Worm (Caenorhabditis elegans) whole organism, L4 larva: ENCODE results near the gene tdo-2.

Experiments
- T20F7.1 ChIP-seq: fragments of 200-800 bp; sonication (Bioruptor generic); optimal IDR thresholded peaks from 2 replicates; lab custom pipeline; 2018; ENCODE audit warnings: mild to moderate bottlenecking, missing genetic modification characterization, missing compliant biosample characterization
- Y5F2A.4 ChIP-seq: fragments of 200-800 bp; sonication (Bioruptor generic); optimal IDR thresholded peaks from 2 replicates; lab custom pipeline; 2018; ENCODE audit warnings: mild to moderate bottlenecking, missing genetic modification characterization, missing compliant biosample characterization
- aha-1 ChIP-seq: fragments of 150-350 bp; peaks from one replicate; lab custom pipeline; 2014; ENCODE audit warnings: missing biosample characterization, missing genetic modification characterization
- ceh-20 ChIP-seq: fragments of 200-800 bp; sonication (Bioruptor generic); IDR thresholded peaks from 2 replicates; pipeline ENCODE4 v1.3.6; 2022; ENCODE audit warnings: missing genetic modification reagents, missing genetic modification characterization, missing compliant biosample characterization
- ceh-28 ChIP-seq: fragments of 150-350 bp; optimal IDR thresholded peaks from 2 replicates; lab custom pipeline; 2014; ENCODE audit warnings: missing biosample characterization, missing genetic modification reagents, missing genetic modification characterization
- ces-1 ChIP-seq: fragments of 150-350 bp; sonication (generic microtip); optimal IDR thresholded peaks from 4 replicates; lab custom pipeline; 2014; ENCODE audit warnings: missing biosample characterization, missing genetic modification reagents, missing genetic modification characterization
- cey-2 ChIP-seq: sonication (generic microtip); optimal IDR thresholded peaks from 3 replicates; lab custom pipeline; 2017; ENCODE audit warnings: missing genetic modification characterization, mild to moderate bottlenecking, missing compliant biosample characterization, antibody characterized with exemption, borderline replicate concordance; ENCODE audit not compliant: insufficient read depth
- ctbp-1 ChIP-seq: fragments of 200-800 bp; sonication (Bioruptor generic); IDR thresholded peaks from 2 replicates; pipeline ENCODE4 v1.3.6; 2022; ENCODE audit warnings: missing genetic modification reagents, missing genetic modification characterization, missing compliant biosample characterization
- dmd-6 ChIP-seq: fragments of 200-800 bp; sonication (Bioruptor generic); IDR thresholded peaks from 2 replicates; pipeline ENCODE4 v1.3.6; 2022; ENCODE audit warnings: missing genetic modification reagents, missing genetic modification characterization, missing compliant biosample characterization
- dpl-1 ChIP-seq: fragments of 150-350 bp; optimal IDR thresholded peaks from 2 replicates; lab custom pipeline; 2014; ENCODE audit warnings: missing biosample characterization, missing genetic modification reagents, missing genetic modification characterization
- dve-1 ChIP-seq: sonication (generic microtip); optimal IDR thresholded peaks from 2 replicates; lab custom pipeline; 2017; ENCODE audit warnings: antibody characterized with exemption, mild to moderate bottlenecking, missing genetic modification characterization, missing compliant biosample characterization; ENCODE audit not compliant: insufficient read depth
- hlh-11 ChIP-seq: fragments of 200-800 bp; sonication (Bioruptor generic); optimal IDR thresholded peaks from 2 replicates; lab custom pipeline; 2018; ENCODE audit warnings: mild to moderate bottlenecking, missing genetic modification characterization, missing compliant biosample characterization
- hlh-30 ChIP-seq: sonication (generic microtip); optimal IDR thresholded peaks from 2 replicates; lab custom pipeline; 2017; ENCODE audit warnings: antibody characterized with exemption, mild to moderate bottlenecking, missing genetic modification characterization, missing compliant biosample characterization; ENCODE audit not compliant: insufficient read depth
- hmg-1.1 ChIP-seq: fragments of 200-800 bp; sonication (Bioruptor generic); IDR thresholded peaks from 2 replicates; pipeline ENCODE4 v1.3.6; 2022; ENCODE audit warnings: missing genetic modification reagents, missing genetic modification characterization, missing compliant biosample characterization
- jun-1 ChIP-seq: fragments of 150-350 bp; optimal IDR thresholded peaks from 2 replicates; lab custom pipeline; 2014; ENCODE audit warnings: missing biosample characterization, missing genetic modification reagents, missing genetic modification characterization
- lin-1 ChIP-seq: fragments of 200-800 bp; sonication (Bioruptor generic); IDR thresholded peaks from 2 replicates; pipeline ENCODE4 v1.3.6; 2022; ENCODE audit warnings: missing genetic modification reagents, missing genetic modification characterization, missing compliant biosample characterization
- lsy-2 ChIP-seq, 2 experiments: fragments of 150-350 bp in 1 of 2; sonication (generic microtip) in 1 of 2; optimal IDR thresholded peaks; 2 replicates each; lab custom pipeline; 2014 to 2017; ENCODE audit warnings: missing biosample characterization in 2 of 2, missing genetic modification characterization in 2 of 2
- madf-5 ChIP-seq, 2 experiments: fragments of 200-800 bp; sonication (Bioruptor generic); IDR thresholded peaks; 2 replicates each; pipeline ENCODE4 v1.3.6; 2022; ENCODE audit warnings: missing compliant biosample characterization in 2 of 2, missing genetic modification characterization in 2 of 2
- mdl-1 ChIP-seq, 2 experiments: fragments of 150-350 bp in 1 of 2; sonication (generic microtip) in 1 of 2; optimal IDR thresholded peaks; 2 replicates each; lab custom pipeline; 2014 to 2017; ENCODE audit warnings: missing biosample characterization in 2 of 2, missing genetic modification characterization in 2 of 2
- mdt-29 ChIP-seq: fragments of 200-800 bp; sonication (Bioruptor generic); IDR thresholded peaks from 2 replicates; pipeline ENCODE4 v1.3.6; 2022; ENCODE audit warnings: missing genetic modification reagents, missing genetic modification characterization, missing compliant biosample characterization
- mep-1 ChIP-seq: fragments of 150-350 bp; sonication (generic microtip); optimal IDR thresholded peaks from 3 replicates; lab custom pipeline; 2014; ENCODE audit warnings: missing biosample characterization, missing genetic modification characterization
- mxl-2 ChIP-seq: fragments of 200-800 bp; sonication (Bioruptor generic); conservative IDR thresholded peaks from 2 replicates; pipeline ENCODE4 v1.3.6; 2022; ENCODE audit warnings: missing genetic modification reagents, missing genetic modification characterization, missing compliant biosample characterization
- mxl-3 ChIP-seq: fragments of 200-800 bp; sonication (Bioruptor generic); optimal IDR thresholded peaks from 2 replicates; lab custom pipeline; 2018; ENCODE audit warnings: mild to moderate bottlenecking, missing genetic modification characterization, missing compliant biosample characterization
- nhr-111 ChIP-seq: fragments of 200-800 bp; sonication (Bioruptor generic); optimal IDR thresholded peaks from 2 replicates; lab custom pipeline; 2018; ENCODE audit warnings: mild to moderate bottlenecking, missing genetic modification characterization, missing compliant biosample characterization
- nhr-25 ChIP-seq: sonication (generic microtip); optimal IDR thresholded peaks from 2 replicates; lab custom pipeline; 2017; ENCODE audit warnings: missing genetic modification characterization, mild to moderate bottlenecking, missing compliant biosample characterization, antibody characterized with exemption, moderate library complexity, borderline replicate concordance; ENCODE audit not compliant: insufficient read depth
- nhr-28 ChIP-seq: fragments of 150-350 bp; optimal IDR thresholded peaks from 2 replicates; lab custom pipeline; 2014; ENCODE audit warnings: missing biosample characterization, missing genetic modification characterization
- nhr-48 ChIP-seq: sonication (generic microtip); optimal IDR thresholded peaks from 2 replicates; lab custom pipeline; 2016; ENCODE audit warnings: mild to moderate bottlenecking, missing genetic modification characterization, missing compliant biosample characterization
- nhr-6 ChIP-seq: fragments of 150-350 bp; optimal IDR thresholded peaks from 2 replicates; lab custom pipeline; 2014; ENCODE audit warnings: missing biosample characterization, missing genetic modification characterization
- nhr-77 ChIP-seq: fragments of 150-350 bp; optimal IDR thresholded peaks from 2 replicates; lab custom pipeline; 2014; ENCODE audit warnings: missing biosample characterization, missing genetic modification characterization
- pha-4 ChIP-seq, 2 experiments: fragments of 150-350 bp in 1 of 2; fragments of 200-800 bp in 1 of 2; sonication (Bioruptor generic) in 1 of 2; IDR thresholded peaks in 1 of 2; optimal IDR thresholded peaks in 1 of 2; 2 replicates each; pipeline versions ENCODE4 v1.3.6 to Lab custom; 2014 to 2022; ENCODE audit warnings: missing genetic modification characterization in 2 of 2, missing genetic modification reagents in 2 of 2, missing biosample characterization in 1 of 2, missing compliant biosample characterization in 1 of 2
- php-3 ChIP-seq: fragments of 200-800 bp; sonication (Bioruptor generic); IDR thresholded peaks from 2 replicates; pipeline ENCODE4 v1.3.6; 2022; ENCODE audit warnings: missing genetic modification reagents, missing genetic modification characterization, missing compliant biosample characterization
- saeg-2 ChIP-seq: fragments of 200-800 bp; sonication (Bioruptor generic); IDR thresholded peaks from 2 replicates; pipeline ENCODE4 v1.3.6; 2022; ENCODE audit warnings: missing genetic modification reagents, missing genetic modification characterization, missing compliant biosample characterization
- sdz-12 ChIP-seq: fragments of 200-800 bp; sonication (Bioruptor generic); optimal IDR thresholded peaks from 2 replicates; lab custom pipeline; 2018; ENCODE audit warnings: mild to moderate bottlenecking, missing genetic modification characterization, missing compliant biosample characterization
- skn-1 ChIP-seq: fragments of 150-350 bp; optimal IDR thresholded peaks from 2 replicates; lab custom pipeline; 2014; ENCODE audit warnings: missing biosample characterization, missing genetic modification characterization
- snpc-1.2 ChIP-seq: fragments of 200-800 bp; sonication (Bioruptor generic); IDR thresholded peaks from 2 replicates; pipeline ENCODE4 v1.3.6; 2022; ENCODE audit warnings: missing genetic modification reagents, missing genetic modification characterization, missing compliant biosample characterization
- spr-3 ChIP-seq: fragments of 200-800 bp; sonication (Bioruptor generic); optimal IDR thresholded peaks from 2 replicates; lab custom pipeline; 2018; ENCODE audit warnings: mild to moderate bottlenecking, missing genetic modification characterization, missing compliant biosample characterization
- tag-97 ChIP-seq: fragments of 200-800 bp; sonication (Bioruptor generic); IDR thresholded peaks from 2 replicates; pipeline ENCODE4 v1.3.6; 2022; ENCODE audit warnings: missing genetic modification characterization, missing compliant biosample characterization
- unc-39 ChIP-seq: sonication (generic microtip); optimal IDR thresholded peaks from 2 replicates; lab custom pipeline; 2017; ENCODE audit warnings: missing biosample characterization, missing genetic modification characterization
- unc-62 ChIP-seq, 3 experiments: fragments of 150-350 bp in 1 of 3; sonication (generic microtip); optimal IDR thresholded peaks in 2 of 3; peaks in 1 of 3; 1 replicate in 1 of 3; 2 replicates in 2 of 3; lab custom pipeline; 2014 to 2017; ENCODE audit warnings: missing biosample characterization in 3 of 3, missing genetic modification characterization in 3 of 3, missing genetic modification reagents in 3 of 3, missing genotype in 1 of 3
- vab-7 ChIP-seq: fragments of 200-800 bp; sonication (Bioruptor generic); IDR thresholded peaks from 2 replicates; pipeline ENCODE4 v1.3.6; 2022; ENCODE audit warnings: missing genetic modification reagents, missing genetic modification characterization, missing compliant biosample characterization
- zip-11 ChIP-seq: fragments of 200-800 bp; sonication (Bioruptor generic); IDR thresholded peaks from 2 replicates; pipeline ENCODE4 v1.3.6; 2022; ENCODE audit warnings: missing genetic modification characterization, missing compliant biosample characterization
- ztf-7 ChIP-seq: fragments of 150-350 bp; optimal IDR thresholded peaks from 2 replicates; lab custom pipeline; 2014; ENCODE audit warnings: missing biosample characterization, missing genetic modification characterization

tdo-2 gene

DNA sequence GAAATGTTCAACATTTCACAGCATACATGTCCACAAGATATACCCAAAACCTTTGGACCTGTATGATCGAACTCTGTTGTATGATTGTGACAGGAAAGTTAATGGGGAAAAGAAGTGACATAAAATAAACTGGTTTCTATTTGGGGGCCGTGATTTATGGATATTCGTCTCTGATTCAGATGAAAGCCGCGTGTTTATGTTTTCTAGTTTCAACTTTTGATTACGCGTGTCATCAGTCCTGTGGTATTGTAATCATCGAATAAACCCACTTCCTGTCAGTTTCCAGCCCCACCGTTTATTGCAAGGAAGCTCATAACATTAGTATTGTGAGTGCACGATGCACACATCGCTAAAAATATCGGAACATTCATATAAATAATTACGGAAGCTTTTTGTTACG lies 2.5 kb upstream of the tdo-2 start:
- peak; percentile 80 for TF ChIP-seq nhr-28 (tag; lab: Kevin White, UChicago)
- peak; percentile 50 for TF ChIP-seq mxl-3
- TF ChIP-seq dpl-1 (GFP tag; lab: Kevin White, UChicago), result no peak
- TF ChIP-seq mdl-1 (tag; optimal IDR thresholded peaks at IDR 0.05; lab: Kevin White, UChicago), result peak in 1 of 2 experiments; percentile 59
- TF ChIP-seq sdz-12 (GFP tag; lab: Kevin White, UChicago), result no peak
- peak; percentile 15 for TF ChIP-seq nhr-48 (tag; lab: Kevin White, UChicago)
- TF ChIP-seq lsy-2 (tag; optimal IDR thresholded peaks at IDR 0.05; lab: Kevin White, UChicago), result peak in 1 of 2 experiments; percentile 6
- TF ChIP-seq hlh-11 (tag; lab: Kevin White, UChicago), result peak; percentile 48
- TF ChIP-seq php-3 (GFP tag; lab: Robert Waterston, UW), result 0 out of 2 replicates have a peak, but pooled peaks have one; percentile 24
- TF ChIP-seq hlh-30 (tag; lab: Kevin White, UChicago), result peak; percentile 43
- TF ChIP-seq unc-62 (GFP tag; optimal IDR thresholded peaks at IDR 0.05 in 1 of 2; lab: Kevin White, UChicago), result peak in 1 of 2 experiments; percentile 72
- TF ChIP-seq unc-62 (tag; optimal IDR thresholded peaks at IDR 0.05; lab: Kevin White, UChicago), result peak; percentile 42
- TF ChIP-seq, all 104 proteins: peak for 9

DNA sequence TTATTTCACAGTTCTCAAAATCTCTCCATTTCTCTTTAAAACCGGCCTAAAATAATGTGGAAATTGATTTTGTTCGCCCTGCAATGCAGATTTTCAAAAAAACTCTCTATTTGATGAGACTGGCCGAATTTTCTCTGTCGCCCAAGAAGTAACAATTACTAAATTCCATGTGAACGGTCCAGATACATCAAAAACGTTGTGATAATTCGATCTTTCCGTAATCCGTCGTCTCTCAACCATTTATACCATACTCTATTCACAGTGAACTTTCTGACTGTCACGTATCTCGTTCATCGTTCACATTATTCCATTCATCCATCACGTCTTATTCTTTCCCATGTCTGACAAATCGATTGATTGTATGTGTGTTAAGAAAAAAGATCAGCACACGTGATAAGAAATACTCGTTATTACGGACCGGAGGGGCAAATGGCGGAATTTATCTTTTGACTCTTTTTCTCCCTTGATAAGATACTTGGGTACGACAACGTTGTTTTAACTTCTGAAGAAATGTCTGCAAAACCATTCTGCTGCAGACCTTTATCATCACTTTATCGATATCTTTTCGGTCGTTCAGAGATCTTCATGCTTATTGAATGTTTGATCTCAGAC lies 1.4 kb upstream of the tdo-2 start:
- TF ChIP-seq mep-1 (peak; percentile 12), aha-1 (peak; percentile 88), jun-1 (tag; lab: Kevin White, UChicago) (no peak), ceh-28 (peak; percentile 15), nhr-25 (tag; lab: Kevin White, UChicago) (peak; percentile 3), hlh-11 (tag; lab: Kevin White, UChicago) (peak; percentile 52), mdl-1 (tag; optimal IDR thresholded peaks at IDR 0.05; lab: Kevin White, UChicago) (peak in 1 of 2 experiments; percentile 36), nhr-48 (tag; lab: Kevin White, UChicago) (peak; percentile 90), mxl-3 (peak; percentile 70), hlh-30 (tag; lab: Kevin White, UChicago) (peak; percentile 62), lsy-2 (tag; optimal IDR thresholded peaks at IDR 0.05; lab: Kevin White, UChicago) (peak in 1 of 2 experiments; percentile 20), nhr-28 (tag; lab: Kevin White, UChicago) (peak; percentile 52), dve-1 (tag; lab: Kevin White, UChicago) (peak; percentile 34), nhr-77 (tag; lab: Kevin White, UChicago) (no peak), mxl-2 (GFP tag; lab: Robert Waterston, UW) (no peak), unc-62 (GFP tag; optimal IDR thresholded peaks at IDR 0.05 in 1 of 2; lab: Kevin White, UChicago) (peak in 1 of 2 experiments; percentile 88), unc-62 (tag; optimal IDR thresholded peaks at IDR 0.05; lab: Kevin White, UChicago) (no peak), T20F7.1 (no peak), cey-2 (tag; lab: Kevin White, UChicago) (peak; percentile 41), dmd-6 (GFP tag; lab: Robert Waterston, UW) (peak; percentile 50), nhr-111 (GFP tag; lab: Kevin White, UChicago) (no peak), ceh-20 (no peak)

DNA sequence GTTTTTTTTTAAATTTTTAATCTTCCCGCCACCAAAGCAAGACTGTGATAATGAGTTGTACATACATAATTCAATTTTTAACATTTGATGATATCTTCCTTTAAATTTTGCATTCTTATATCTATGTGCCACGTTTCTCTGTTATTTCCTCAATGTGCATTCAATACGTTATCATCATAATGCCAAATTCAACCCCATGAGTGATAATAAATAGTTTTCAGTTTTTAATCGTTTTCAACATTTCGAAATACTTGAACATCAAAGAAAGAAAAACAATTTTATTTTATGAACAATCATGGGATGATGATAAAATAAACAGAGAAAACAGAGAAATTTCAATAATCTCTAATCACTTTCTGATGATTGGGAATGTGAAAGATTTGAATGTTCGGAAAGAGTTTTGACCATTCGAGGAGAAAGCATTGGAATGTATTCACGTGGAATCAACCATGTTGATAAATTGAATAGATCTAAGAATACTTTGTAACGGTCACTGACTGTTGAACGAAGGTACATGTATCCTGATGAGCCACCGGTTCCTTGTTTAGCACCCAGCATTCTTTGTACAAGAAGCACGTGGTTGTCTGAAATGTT lies 2.3 kb downstream of the tdo-2 start:
- TF ChIP-seq ztf-7 (tag; lab: Kevin White, UChicago), result no peak
- TF ChIP-seq mdt-29 (GFP tag; lab: Robert Waterston, UW), result no peak
- no peak for TF ChIP-seq zip-11 (GFP tag; lab: Robert Waterston, UW)
- TF ChIP-seq saeg-2 (GFP tag; lab: Robert Waterston, UW), result no peak
- TF ChIP-seq ctbp-1 (GFP tag; lab: Robert Waterston, UW), result no peak
- no peak for TF ChIP-seq unc-39
- TF ChIP-seq vab-7 (GFP tag; lab: Robert Waterston, UW), result no peak
- TF ChIP-seq nhr-77 (tag; lab: Kevin White, UChicago), result peak; percentile 88
- TF ChIP-seq madf-5 (GFP tag; IDR thresholded peaks at IDR 0.05; lab: Robert Waterston, UW), result no peak
- no peak for TF ChIP-seq Y5F2A.4
- no peak for TF ChIP-seq ces-1
- peak; percentile 64 for TF ChIP-seq nhr-28 (tag; lab: Kevin White, UChicago)
- TF ChIP-seq skn-1 (tag; lab: Kevin White, UChicago), result no peak
- TF ChIP-seq snpc-1.2 (GFP tag; lab: Robert Waterston, UW), result no peak
- no peak for TF ChIP-seq jun-1 (tag; lab: Kevin White, UChicago)
- TF ChIP-seq spr-3 (GFP tag; lab: Kevin White, UChicago), result no peak
- TF ChIP-seq nhr-6 (tag; lab: Kevin White, UChicago), result no peak
- TF ChIP-seq lin-1 (GFP tag; lab: Robert Waterston, UW), result no peak
- no peak for TF ChIP-seq pha-4 (GFP tag; IDR thresholded peaks at IDR 0.05; lab: Robert Waterston, UW)
- no peak for TF ChIP-seq pha-4 (tag; optimal IDR thresholded peaks at IDR 0.05; lab: Kevin White, UChicago)
- no peak for TF ChIP-seq tag-97 (GFP tag; lab: Robert Waterston, UW)
- TF ChIP-seq hmg-1.1 (GFP tag; lab: Robert Waterston, UW), result no peak
- no peak for TF ChIP-seq sdz-12 (GFP tag; lab: Kevin White, UChicago)
